Fruit fly (Drosophila melanogaster) Kc167 (cell line): Measurements from ENCODE around the gene NFAT.

ENCODE experiments used
- Sin3A ChIP-seq: fragments of >200 bp; optimal IDR thresholded peaks from 2 replicates; lab custom pipeline; 2018; ENCODE audit warnings: missing external identifiers
- h ChIP-seq: fragments of >200 bp; optimal IDR thresholded peaks from 3 replicates; lab custom pipeline; 2018; ENCODE audit warnings: missing external identifiers
- insv ChIP-seq: fragments of >200 bp; optimal IDR thresholded peaks from 3 replicates; lab custom pipeline; 2018; ENCODE audit warnings: missing external identifiers
- psq ChIP-seq: fragments of >200 bp; optimal IDR thresholded peaks from 2 replicates; lab custom pipeline; 2017; ENCODE audit warnings: missing external identifiers

DNA sequence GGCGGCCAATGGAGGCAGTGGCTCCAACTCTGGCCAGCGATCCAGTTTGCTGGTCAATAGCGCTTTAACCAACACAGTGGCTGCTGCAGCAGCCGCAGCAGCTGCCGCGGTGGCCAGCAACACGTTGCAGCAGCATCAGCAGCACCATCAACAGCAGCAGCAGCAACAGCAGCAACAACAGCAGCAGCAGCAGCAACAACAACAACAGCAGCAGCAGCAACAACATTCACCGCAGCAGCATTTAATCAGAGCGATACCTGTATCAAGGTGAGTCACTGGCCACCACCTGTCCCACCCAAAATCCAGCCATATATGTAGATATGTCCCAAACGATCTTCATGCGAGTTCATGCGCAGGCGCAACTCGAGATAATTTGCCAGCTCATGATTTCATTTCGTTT, 25.3 kb downstream of the NFAT start:
- no peak for TF ChIP-seq psq
- no peak for TF ChIP-seq h (lab: Kevin White, UChicago)
- no peak for TF ChIP-seq Sin3A
- TF ChIP-seq insv (lab: Kevin White, UChicago) = no peak
